Fruit fly (Drosophila melanogaster): Measurements from ENCODE around the gene naz.

DNA sequence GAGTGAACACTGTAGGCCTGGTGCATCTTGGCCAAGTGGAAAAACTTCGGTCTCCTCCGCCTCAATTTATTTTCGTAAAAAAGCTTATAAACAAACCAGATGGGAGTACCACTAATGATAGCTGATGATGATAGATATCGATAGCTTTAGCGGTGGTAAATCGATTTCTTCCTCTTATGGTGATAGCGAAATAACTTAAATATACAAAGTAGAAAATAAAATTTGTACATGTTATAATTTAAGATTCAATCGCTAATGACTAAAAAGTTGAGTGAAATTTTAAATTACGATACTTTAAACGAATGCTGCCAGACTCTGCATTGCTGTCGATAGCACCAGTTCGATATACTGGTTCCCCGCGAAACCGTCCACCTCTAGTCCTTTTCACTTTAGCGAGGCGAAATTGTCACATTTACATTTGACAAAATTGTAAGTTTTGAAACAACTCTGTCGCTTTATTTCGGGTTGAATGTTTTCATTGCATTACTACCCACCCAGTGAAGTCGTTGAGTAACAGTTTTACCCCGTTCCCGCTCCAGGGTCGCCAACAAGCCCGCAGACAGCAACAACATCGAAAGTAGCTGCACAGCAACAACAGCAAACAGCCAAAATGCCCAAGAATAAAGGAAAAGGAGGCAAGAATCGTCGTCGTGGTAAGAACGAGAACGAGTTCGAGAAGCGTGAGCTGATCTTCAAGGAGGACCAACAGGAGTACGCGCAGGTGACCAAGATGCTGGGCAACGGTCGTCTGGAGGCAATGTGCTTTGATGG lies 54.2 kb downstream of the naz start, which contains the start of the genes Vps39 and eIF1A:
- TF ChIP-seq ovo (GFP tag; optimal IDR thresholded peaks at IDR 0.05), result peak; percentile 41
- no peak for TF ChIP-seq kay (GFP tag; ENCODE audit: borderline replicate concordance)
- TF ChIP-seq CG7101 (tag; optimal IDR thresholded peaks at IDR 0.05), result peak; percentile 33
- peak; percentile 66 for TF ChIP-seq Mnt (GFP tag; optimal IDR thresholded peaks at IDR 0.05)
- TF ChIP-seq CG1620 (GFP tag; optimal IDR thresholded peaks at IDR 0.05), result peak; percentile 66
- peak; percentile 12 for TF ChIP-seq CG12768 (GFP tag; optimal IDR thresholded peaks at IDR 0.05)
- peak; percentile 6 for TF ChIP-seq CG11617 (GFP tag; optimal IDR thresholded peaks at IDR 0.05)

Data from whole organism, adult.